Worm (Caenorhabditis elegans) whole organism, young adult: Measurements from ENCODE around the gene ncs-3.

ENCODE experiments used
- K12H6.12 ChIP-seq: fragments of 200-800 bp; sonication (Bioruptor generic); optimal IDR thresholded peaks from 2 replicates; lab custom pipeline; 2018; ENCODE audit warnings: mild to moderate bottlenecking, missing genetic modification characterization, missing compliant biosample characterization
- T26A5.8 ChIP-seq: sonication (generic microtip); optimal IDR thresholded peaks from 2 replicates; lab custom pipeline; 2016; ENCODE audit warnings: missing genetic modification characterization, missing compliant biosample characterization
- Y53G8AR.9 ChIP-seq: fragments of 200-800 bp; sonication (Bioruptor generic); conservative IDR thresholded peaks from 2 replicates; pipeline ENCODE4 v1.3.6; 2022; ENCODE audit warnings: missing genetic modification reagents, missing genetic modification characterization, missing compliant biosample characterization
- akir-1 ChIP-seq: fragments of 200-800 bp; sonication (Bioruptor generic); optimal IDR thresholded peaks from 2 replicates; lab custom pipeline; 2018; ENCODE audit warnings: mild to moderate bottlenecking, missing genetic modification characterization, moderate library complexity, missing compliant biosample characterization
- attf-3 ChIP-seq: fragments of 200-800 bp; sonication (Bioruptor generic); conservative IDR thresholded peaks from 2 replicates; pipeline ENCODE4 v1.3.6; 2022; ENCODE audit warnings: missing genetic modification reagents, missing genetic modification characterization, missing compliant biosample characterization
- bed-2 ChIP-seq: fragments of 200-800 bp; sonication (Bioruptor generic); IDR thresholded peaks from 2 replicates; pipeline ENCODE4 v1.3.6; 2022; ENCODE audit warnings: missing genetic modification reagents, missing genetic modification characterization, missing compliant biosample characterization
- ccch-3 ChIP-seq: fragments of 200-800 bp; sonication (Bioruptor generic); optimal IDR thresholded peaks from 2 replicates; lab custom pipeline; 2018; ENCODE audit warnings: mild to moderate bottlenecking, missing genetic modification characterization, missing compliant biosample characterization
- ceh-27 ChIP-seq: fragments of 200-800 bp; sonication (Bioruptor generic); optimal IDR thresholded peaks from 2 replicates; lab custom pipeline; 2018; ENCODE audit warnings: mild to moderate bottlenecking, missing genetic modification characterization, moderate library complexity, missing compliant biosample characterization
- ceh-40 ChIP-seq: fragments of 200-800 bp; sonication (Bioruptor generic); IDR thresholded peaks from 2 replicates; pipeline ENCODE4 v1.3.6; 2022; ENCODE audit warnings: missing genetic modification characterization, missing compliant biosample characterization
- ceh-79 ChIP-seq: sonication (generic microtip); optimal IDR thresholded peaks from 2 replicates; lab custom pipeline; 2017; ENCODE audit warnings: mild to moderate bottlenecking, missing genetic modification characterization, missing compliant biosample characterization
- dpl-1 ChIP-seq: fragments of 150-350 bp; optimal IDR thresholded peaks from 2 replicates; lab custom pipeline; 2014; ENCODE audit warnings: missing biosample characterization, missing genetic modification reagents, missing genetic modification characterization
- efl-1 ChIP-seq: fragments of 150-350 bp; optimal IDR thresholded peaks from 2 replicates; lab custom pipeline; 2014; ENCODE audit warnings: missing biosample characterization, missing genetic modification reagents, missing genetic modification characterization
- hlh-12 ChIP-seq: sonication (generic microtip); optimal IDR thresholded peaks from 2 replicates; lab custom pipeline; 2016; ENCODE audit warnings: missing genetic modification characterization, missing compliant biosample characterization
- hmg-1.2 ChIP-seq: fragments of 200-800 bp; sonication (Bioruptor generic); IDR thresholded peaks from 2 replicates; pipeline ENCODE4 v1.3.6; 2022; ENCODE audit warnings: missing genetic modification reagents, missing genetic modification characterization, missing compliant biosample characterization
- hsf-1 ChIP-seq: fragments of 200-800 bp; sonication (Bioruptor generic); IDR thresholded peaks from 2 replicates; pipeline ENCODE4 v1.3.6; 2022; ENCODE audit warnings: missing genetic modification reagents, missing genetic modification characterization, missing compliant biosample characterization
- let-526 ChIP-seq: fragments of 200-800 bp; sonication (Bioruptor generic); IDR thresholded peaks from 2 replicates; pipeline ENCODE4 v1.3.6; 2022; ENCODE audit warnings: missing genetic modification reagents, missing genetic modification characterization, missing compliant biosample characterization
- lin-26 ChIP-seq: fragments of 200-800 bp; sonication (Bioruptor generic); IDR thresholded peaks from 2 replicates; pipeline ENCODE4 v1.3.6; 2022; ENCODE audit warnings: missing genetic modification reagents, missing genetic modification characterization, missing compliant biosample characterization
- lir-1 ChIP-seq: fragments of 200-800 bp; sonication (Bioruptor generic); conservative IDR thresholded peaks from 2 replicates; pipeline ENCODE4 v1.3.6; 2022; ENCODE audit warnings: missing genetic modification reagents, missing genetic modification characterization, missing compliant biosample characterization
- nhr-179 ChIP-seq: sonication (generic microtip); optimal IDR thresholded peaks from 2 replicates; lab custom pipeline; 2016; ENCODE audit warnings: mild to moderate bottlenecking, missing genetic modification characterization, missing compliant biosample characterization
- nhr-27 ChIP-seq: fragments of 200-800 bp; sonication (Bioruptor generic); optimal IDR thresholded peaks from 2 replicates; lab custom pipeline; 2018; ENCODE audit warnings: mild to moderate bottlenecking, missing genetic modification characterization, moderate library complexity, missing compliant biosample characterization
- pha-4 ChIP-seq: fragments of 150-350 bp; sonication (generic microtip); optimal IDR thresholded peaks from 2 replicates; lab custom pipeline; 2014; ENCODE audit warnings: missing biosample characterization, missing genetic modification reagents, missing genetic modification characterization
- sdz-38 ChIP-seq: sonication (generic microtip); optimal IDR thresholded peaks from 2 replicates; lab custom pipeline; 2016; ENCODE audit warnings: missing genotype, missing genetic modification characterization, missing compliant biosample characterization
- sea-2 ChIP-seq: fragments of 200-800 bp; sonication (Bioruptor generic); IDR thresholded peaks from 2 replicates; pipeline ENCODE4 v1.3.6; 2022; ENCODE audit warnings: missing genetic modification characterization, missing compliant biosample characterization
- tbp1 ChIP-seq: fragments of 200-800 bp; sonication (Bioruptor generic); optimal IDR thresholded peaks from 2 replicates; lab custom pipeline; 2018; ENCODE audit warnings: mild to moderate bottlenecking, missing genetic modification characterization, missing compliant biosample characterization
- tlf-1 ChIP-seq: fragments of 200-800 bp; sonication (Bioruptor generic); optimal IDR thresholded peaks from 2 replicates; lab custom pipeline; 2018; ENCODE audit warnings: mild to moderate bottlenecking, missing genetic modification characterization, missing compliant biosample characterization
- ztf-22 ChIP-seq: fragments of 200-800 bp; sonication (Bioruptor generic); optimal IDR thresholded peaks from 2 replicates; lab custom pipeline; 2018; ENCODE audit warnings: mild to moderate bottlenecking, missing genetic modification characterization, moderate library complexity, missing compliant biosample characterization
- ztf-28 ChIP-seq: fragments of 200-800 bp; sonication (Bioruptor generic); IDR thresholded peaks from 2 replicates; pipeline ENCODE4 v1.3.6; 2022; ENCODE audit warnings: missing genetic modification reagents, missing genetic modification characterization, missing compliant biosample characterization

The ncs-3 gene

DNA sequence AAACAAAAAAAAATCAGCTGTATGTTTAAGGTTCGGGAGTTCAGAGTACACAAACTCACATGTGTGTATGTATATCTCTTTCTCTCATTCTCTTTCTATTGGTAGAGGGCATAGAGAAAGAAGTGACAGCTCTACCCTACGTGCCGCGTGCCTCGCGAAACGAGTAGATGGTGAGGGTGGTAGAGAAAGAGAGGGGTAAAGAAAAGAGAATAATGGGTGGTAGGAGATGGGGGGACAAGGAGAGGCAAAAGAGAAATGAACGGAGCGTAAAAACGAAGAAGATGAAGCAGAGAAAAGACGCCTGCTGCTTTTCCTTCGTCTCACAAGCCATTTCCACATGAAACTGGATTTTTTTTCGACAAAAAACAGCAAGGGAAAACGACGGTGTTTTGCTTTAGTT is 39.3 kb downstream of the ncs-3 start (continued):
- peak; percentile 53 for TF ChIP-seq ztf-22 (GFP tag; lab: Kevin White, UChicago)
- TF ChIP-seq T26A5.8 (tag; lab: Kevin White, UChicago) = no peak
- peak; percentile 29 for TF ChIP-seq tlf-1 (GFP tag; lab: Kevin White, UChicago)
- peak; percentile 95 for TF ChIP-seq K12H6.12 (tag; lab: Kevin White, UChicago)
- TF ChIP-seq Y53G8AR.9 = peak; percentile 54; the same call in 1 of the 2 replicates

DNA sequence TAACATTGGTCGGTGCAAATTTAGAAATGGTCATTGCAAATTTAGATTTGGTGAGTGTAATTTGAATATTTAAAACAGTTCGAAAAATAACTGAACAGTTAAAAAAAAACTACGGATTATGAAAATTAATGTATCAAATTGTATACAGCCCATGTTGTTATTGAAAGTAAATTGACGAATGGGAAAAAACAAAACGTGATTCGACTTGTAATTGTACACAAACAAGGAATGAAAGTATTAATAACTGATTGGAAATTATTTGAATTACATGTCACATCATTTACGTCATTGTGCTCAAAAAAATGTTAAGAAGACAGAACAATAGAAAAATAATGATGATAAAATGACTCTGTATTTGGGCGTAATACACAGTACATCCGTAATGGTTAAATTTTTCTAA is 40.5 kb downstream of the ncs-3 start:
- no peak for TF ChIP-seq bed-2
- TF ChIP-seq ceh-27 (GFP tag; lab: Kevin White, UChicago) = no peak
- no peak for TF ChIP-seq ceh-79 (tag; lab: Kevin White, UChicago)
- TF ChIP-seq ceh-40 (GFP tag; lab: Robert Waterston, UW) = no peak
- no peak for TF ChIP-seq sdz-38 (tag; lab: Kevin White, UChicago)
- TF ChIP-seq ccch-3 (GFP tag; lab: Kevin White, UChicago) = no peak
- no peak for TF ChIP-seq akir-1 (GFP tag; lab: Kevin White, UChicago)
- TF ChIP-seq sea-2 (GFP tag; lab: Robert Waterston, UW) = no peak

DNA sequence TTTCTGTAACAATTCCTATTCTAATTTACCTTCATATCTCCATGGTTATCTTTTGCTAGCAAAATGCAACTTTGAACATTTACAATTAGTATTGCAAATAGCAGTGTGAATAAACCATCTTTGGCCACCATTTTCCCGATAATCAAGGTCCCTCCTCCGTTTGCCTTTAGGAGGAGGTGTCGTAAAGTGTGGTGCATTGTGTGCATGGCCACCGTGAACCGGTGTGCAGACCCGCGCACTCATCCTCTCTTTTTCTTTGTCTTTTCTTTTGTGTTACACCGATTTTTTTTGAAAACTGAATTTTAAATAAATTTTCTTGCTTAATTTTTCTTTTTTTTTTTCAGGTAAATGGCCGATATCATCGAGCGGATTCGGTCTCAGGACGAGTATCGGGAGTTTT is 42.9 kb downstream of the ncs-3 start, which contains the start of the genes pigx-1 and rme-6:
Gene pigx-1, minus strand, starts transcription at position 206 of the 400 bp plus-strand sequence.
Gene rme-6, plus strand, starts transcription at position 345 of the 400 bp plus-strand sequence.
- no peak for TF ChIP-seq T26A5.8 (tag; lab: Kevin White, UChicago)
- TF ChIP-seq lir-1 (GFP tag; lab: Robert Waterston, UW) = no peak
- no peak for TF ChIP-seq hsf-1 (GFP tag; lab: Robert Waterston, UW)
- no peak for TF ChIP-seq efl-1
- no peak for TF ChIP-seq nhr-27 (tag; lab: Kevin White, UChicago)
- no peak for TF ChIP-seq nhr-179 (tag; lab: Kevin White, UChicago)
- no peak for TF ChIP-seq let-526
- no peak for TF ChIP-seq pha-4 (tag; lab: Kevin White, UChicago)
- TF ChIP-seq hlh-12 = no peak
- no peak for TF ChIP-seq lin-26 (GFP tag; lab: Robert Waterston, UW)
- TF ChIP-seq ztf-28 = no peak
- TF ChIP-seq akir-1 (GFP tag; lab: Kevin White, UChicago) = no peak
- TF ChIP-seq tbp1 (GFP tag; lab: Kevin White, UChicago) = no peak
- no peak for TF ChIP-seq attf-3 (GFP tag; lab: Robert Waterston, UW)

DNA sequence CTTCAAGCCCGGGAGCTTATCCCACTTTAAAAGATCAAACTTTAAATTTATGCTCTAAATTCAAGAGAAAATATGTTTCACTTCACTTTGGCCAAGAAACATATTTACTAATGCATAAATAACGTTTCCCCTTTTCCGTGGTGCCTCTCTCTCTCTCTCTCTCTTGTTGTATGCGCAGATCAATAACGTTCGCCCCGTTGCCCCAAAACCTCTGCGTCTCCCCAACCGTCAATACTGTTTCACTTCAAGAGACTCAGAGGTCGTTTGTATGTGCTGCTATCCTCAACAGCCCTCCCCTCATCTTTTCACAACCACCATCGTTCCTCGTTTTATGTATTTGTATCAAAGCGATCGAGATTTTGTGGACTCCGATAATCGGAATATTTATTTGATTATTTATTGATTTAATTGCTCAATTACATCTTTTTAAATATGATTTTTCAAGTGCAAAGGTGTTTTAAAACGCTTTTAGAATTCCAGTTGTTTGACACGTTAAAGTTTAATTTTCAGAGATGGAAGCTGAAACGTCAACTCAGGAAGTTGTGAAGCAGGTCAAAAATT is 49.9 kb downstream of the ncs-3 start, which contains the start of gene ife-4:
Gene ife-4, plus strand, starts transcription at position 511 of the 561 bp plus-strand sequence.
- TF ChIP-seq dpl-1 (GFP tag; lab: Kevin White, UChicago) (no peak), hmg-1.2 (GFP tag; lab: Robert Waterston, UW) (peak; percentile 44; the same call in 1 of the 2 replicates)
